Worm (Caenorhabditis elegans) whole organism, L1 larva: ENCODE measurements around the gene dnj-17.

Source experiments
- aly-2 ChIP-seq: fragments of 150-350 bp; optimal IDR thresholded peaks from 2 replicates; lab custom pipeline; 2014; ENCODE audit warnings: missing biosample characterization, missing genetic modification characterization
- ceh-8 ChIP-seq: fragments of 200-800 bp; sonication (Bioruptor generic); optimal IDR thresholded peaks from 2 replicates; lab custom pipeline; 2018; ENCODE audit warnings: mild to moderate bottlenecking, missing genetic modification characterization, moderate library complexity, missing compliant biosample characterization
- dpl-1 ChIP-seq, 3 experiments: fragments of 150-350 bp in 2 of 3; sonication (generic microtip) in 1 of 3; optimal IDR thresholded peaks; 2 replicates each; lab custom pipeline; 2014 to 2017; ENCODE audit warnings: missing biosample characterization in 3 of 3, missing genetic modification characterization in 3 of 3, missing genetic modification reagents in 3 of 3
- efl-1 ChIP-seq, 4 experiments: fragments of 150-350 bp; optimal IDR thresholded peaks in 3 of 4; peaks in 1 of 4; 1 replicate in 1 of 4; 2 replicates in 3 of 4; lab custom pipeline; 2014; ENCODE audit warnings: missing biosample characterization in 2 of 4, missing genetic modification characterization in 2 of 4, missing genetic modification reagents in 2 of 4
- nhr-12 ChIP-seq: sonication (generic microtip); optimal IDR thresholded peaks from 2 replicates; lab custom pipeline; 2017; ENCODE audit warnings: missing biosample characterization, missing genetic modification characterization
- nhr-237 ChIP-seq: fragments of 150-350 bp; optimal IDR thresholded peaks from 2 replicates; lab custom pipeline; 2014; ENCODE audit warnings: missing biosample characterization, missing genetic modification characterization
- nhr-28 ChIP-seq: fragments of 150-350 bp; optimal IDR thresholded peaks from 2 replicates; lab custom pipeline; 2014; ENCODE audit warnings: missing biosample characterization, missing genetic modification characterization
- nhr-76 ChIP-seq: sonication (generic microtip); optimal IDR thresholded peaks from 2 replicates; lab custom pipeline; 2017; ENCODE audit warnings: missing biosample characterization, missing genetic modification characterization
- nhr-90 ChIP-seq: sonication (generic microtip); optimal IDR thresholded peaks from 2 replicates; lab custom pipeline; 2016; ENCODE audit warnings: mild to moderate bottlenecking, missing genetic modification characterization, missing compliant biosample characterization; ENCODE audit not compliant: poor library complexity
- swsn-7 ChIP-seq: sonication (generic microtip); optimal IDR thresholded peaks from 2 replicates; lab custom pipeline; 2016; ENCODE audit warnings: missing genetic modification characterization, missing compliant biosample characterization
- unc-62 ChIP-seq: fragments of 150-350 bp; optimal IDR thresholded peaks from 2 replicates; lab custom pipeline; 2014; ENCODE audit warnings: missing biosample characterization, missing genetic modification reagents, missing genetic modification characterization
- zip-4 ChIP-seq: fragments of 200-800 bp; sonication (Bioruptor generic); optimal IDR thresholded peaks from 2 replicates; lab custom pipeline; 2018; ENCODE audit warnings: mild to moderate bottlenecking, missing genetic modification characterization, moderate library complexity, missing compliant biosample characterization
- ztf-11 ChIP-seq, 2 experiments: sonication (generic microtip); optimal IDR thresholded peaks; 2 replicates each; lab custom pipeline; 2016 to 2017; ENCODE audit warnings: missing genetic modification characterization in 2 of 2, missing biosample characterization in 1 of 2, missing compliant biosample characterization in 1 of 2

- TF ChIP-seq dpl-1 (GFP tag; optimal IDR thresholded peaks at IDR 0.05; lab: Kevin White, UChicago) = no peak
- TF ChIP-seq nhr-90 (tag; lab: Kevin White, UChicago) = no peak
- TF ChIP-seq nhr-237 = no peak
- no peak for TF ChIP-seq ceh-8 (GFP tag; lab: Kevin White, UChicago)
- TF ChIP-seq efl-1 (optimal IDR thresholded peaks at IDR 0.05; lab: Kevin White, UChicago) = no peak
- no peak for TF ChIP-seq efl-1 (GFP tag; optimal IDR thresholded peaks at IDR 0.05 in 1 of 2; lab: Kevin White, UChicago)
- no peak for TF ChIP-seq unc-62
- no peak for TF ChIP-seq swsn-7 (tag; lab: Kevin White, UChicago)
- TF ChIP-seq nhr-12 (tag; lab: Kevin White, UChicago) = no peak
- TF ChIP-seq zip-4 (GFP tag; lab: Kevin White, UChicago) = no peak
- no peak for TF ChIP-seq aly-2 (tag; lab: Kevin White, UChicago)
- no peak for TF ChIP-seq ztf-11 (tag; optimal IDR thresholded peaks at IDR 0.05; lab: Kevin White, UChicago)
- TF ChIP-seq nhr-28 = no peak
- no peak for TF ChIP-seq nhr-76 (tag; lab: Kevin White, UChicago)
Measured at ce11 chrIII:13370980-13371379, 22.2 kb downstream of the dnj-17 start, which contains the start of gene T03F6.9.
